Worm (Caenorhabditis elegans) whole organism, L4 larva: ENCODE data around the gene C33D9.10.

Experiments
- F37D6.2 ChIP-seq: sonication (generic microtip); optimal IDR thresholded peaks from 2 replicates; lab custom pipeline; 2016; ENCODE audit warnings: mild to moderate bottlenecking, missing genetic modification characterization, missing compliant biosample characterization
- F44E2.7 ChIP-seq: fragments of 200-800 bp; sonication (Bioruptor generic); IDR thresholded peaks from 2 replicates; pipeline ENCODE4 v2.1.2; 2022; ENCODE audit warnings: missing genetic modification characterization, missing compliant biosample characterization
- F49E8.2 ChIP-seq: sonication (generic microtip); optimal IDR thresholded peaks from 2 replicates; lab custom pipeline; 2016; ENCODE audit warnings: missing compliant biosample characterization, mild to moderate bottlenecking, missing genetic modification characterization, borderline replicate concordance
- T20F7.1 ChIP-seq: fragments of 200-800 bp; sonication (Bioruptor generic); optimal IDR thresholded peaks from 2 replicates; lab custom pipeline; 2018; ENCODE audit warnings: mild to moderate bottlenecking, missing genetic modification characterization, missing compliant biosample characterization
- T26A8.4 ChIP-seq: fragments of 200-800 bp; sonication (Bioruptor generic); IDR thresholded peaks from 2 replicates; pipeline ENCODE4 v1.3.6; 2022; ENCODE audit warnings: missing genetic modification characterization, missing compliant biosample characterization
- Y75B8A.6 ChIP-seq: fragments of 200-800 bp; sonication (Bioruptor generic); IDR thresholded peaks from 2 replicates; pipeline ENCODE4 v1.3.6; 2022; ENCODE audit warnings: missing genetic modification reagents, missing genetic modification characterization, missing compliant biosample characterization
- ZK546.5 ChIP-seq, 2 experiments: sonication (generic microtip); optimal IDR thresholded peaks; 2 replicates each; lab custom pipeline; 2017; ENCODE audit warnings: missing biosample characterization in 2 of 2, missing genetic modification characterization in 2 of 2
- aha-1 ChIP-seq: fragments of 150-350 bp; peaks from one replicate; lab custom pipeline; 2014; ENCODE audit warnings: missing biosample characterization, missing genetic modification characterization
- ceh-28 ChIP-seq: fragments of 150-350 bp; optimal IDR thresholded peaks from 2 replicates; lab custom pipeline; 2014; ENCODE audit warnings: missing biosample characterization, missing genetic modification reagents, missing genetic modification characterization
- ceh-32 ChIP-seq: sonication (generic microtip); optimal IDR thresholded peaks from 2 replicates; lab custom pipeline; 2016; ENCODE audit warnings: mild to moderate bottlenecking, missing genetic modification characterization, missing compliant biosample characterization; ENCODE audit not compliant: poor library complexity
- ctbp-1 ChIP-seq: fragments of 200-800 bp; sonication (Bioruptor generic); IDR thresholded peaks from 2 replicates; pipeline ENCODE4 v1.3.6; 2022; ENCODE audit warnings: missing genetic modification reagents, missing genetic modification characterization, missing compliant biosample characterization
- daf-19 ChIP-seq: fragments of 200-800 bp; sonication (Bioruptor generic); conservative IDR thresholded peaks from 2 replicates; pipeline ENCODE4 v1.3.6; 2022; ENCODE audit warnings: missing genetic modification characterization, missing compliant biosample characterization
- daf-8 ChIP-seq: fragments of 200-800 bp; sonication (Bioruptor generic); IDR thresholded peaks from 2 replicates; pipeline ENCODE4 v1.3.6; 2022; ENCODE audit warnings: missing genetic modification characterization, missing compliant biosample characterization
- dmd-8 ChIP-seq: fragments of 200-800 bp; sonication (Bioruptor generic); IDR thresholded peaks from 2 replicates; pipeline ENCODE4 v1.3.6; 2022; ENCODE audit warnings: missing genetic modification characterization, missing compliant biosample characterization
- dmd-9 ChIP-seq: fragments of 200-800 bp; sonication (Bioruptor generic); IDR thresholded peaks from 2 replicates; pipeline ENCODE4 v1.3.6; 2022; ENCODE audit warnings: missing genetic modification reagents, missing genetic modification characterization, missing compliant biosample characterization
- dpl-1 ChIP-seq: fragments of 150-350 bp; optimal IDR thresholded peaks from 2 replicates; lab custom pipeline; 2014; ENCODE audit warnings: missing biosample characterization, missing genetic modification reagents, missing genetic modification characterization
- dve-1 ChIP-seq: sonication (generic microtip); optimal IDR thresholded peaks from 2 replicates; lab custom pipeline; 2017; ENCODE audit warnings: antibody characterized with exemption, mild to moderate bottlenecking, missing genetic modification characterization, missing compliant biosample characterization; ENCODE audit not compliant: insufficient read depth
- egl-43 ChIP-seq: fragments of 200-800 bp; sonication (Bioruptor generic); IDR thresholded peaks from 2 replicates; pipeline ENCODE4 v1.3.6; 2022; ENCODE audit warnings: missing genetic modification reagents, missing genetic modification characterization, missing compliant biosample characterization
- fos-1 ChIP-seq: fragments of 150-350 bp; optimal IDR thresholded peaks from 2 replicates; lab custom pipeline; 2014; ENCODE audit warnings: missing biosample characterization, missing genetic modification characterization
- hif-1 ChIP-seq, 2 experiments: sonication (generic microtip); optimal IDR thresholded peaks; 2 replicates each; lab custom pipeline; 2016 to 2017; ENCODE audit warnings: missing compliant biosample characterization in 2 of 2, missing genetic modification characterization in 2 of 2, missing genetic modification reagents in 2 of 2, missing genotype in 2 of 2, mild to moderate bottlenecking in 1 of 2
- hlh-11 ChIP-seq: fragments of 200-800 bp; sonication (Bioruptor generic); optimal IDR thresholded peaks from 2 replicates; lab custom pipeline; 2018; ENCODE audit warnings: mild to moderate bottlenecking, missing genetic modification characterization, missing compliant biosample characterization
- hmg-1.1 ChIP-seq: fragments of 200-800 bp; sonication (Bioruptor generic); IDR thresholded peaks from 2 replicates; pipeline ENCODE4 v1.3.6; 2022; ENCODE audit warnings: missing genetic modification reagents, missing genetic modification characterization, missing compliant biosample characterization
- lin-13 ChIP-seq: fragments of 150-350 bp; optimal IDR thresholded peaks from 2 replicates; lab custom pipeline; 2014; ENCODE audit warnings: missing biosample characterization, missing genetic modification reagents, missing genetic modification characterization
- lin-38 ChIP-seq: fragments of 200-800 bp; sonication (Bioruptor generic); IDR thresholded peaks from 2 replicates; pipeline ENCODE4 v1.3.6; 2022; ENCODE audit warnings: missing genetic modification reagents, missing genetic modification characterization, missing compliant biosample characterization
- lir-3 ChIP-seq: sonication (generic microtip); optimal IDR thresholded peaks from 2 replicates; lab custom pipeline; 2016; ENCODE audit warnings: mild to moderate bottlenecking, missing genetic modification characterization, missing compliant biosample characterization
- lsy-2 ChIP-seq, 2 experiments: fragments of 150-350 bp in 1 of 2; sonication (generic microtip) in 1 of 2; optimal IDR thresholded peaks; 2 replicates each; lab custom pipeline; 2014 to 2017; ENCODE audit warnings: missing biosample characterization in 2 of 2, missing genetic modification characterization in 2 of 2
- madf-5 ChIP-seq, 2 experiments: fragments of 200-800 bp; sonication (Bioruptor generic); IDR thresholded peaks; 2 replicates each; pipeline ENCODE4 v1.3.6; 2022; ENCODE audit warnings: missing compliant biosample characterization in 2 of 2, missing genetic modification characterization in 2 of 2
- mdl-1 ChIP-seq, 2 experiments: fragments of 150-350 bp in 1 of 2; sonication (generic microtip) in 1 of 2; optimal IDR thresholded peaks; 2 replicates each; lab custom pipeline; 2014 to 2017; ENCODE audit warnings: missing biosample characterization in 2 of 2, missing genetic modification characterization in 2 of 2
- mep-1 ChIP-seq: fragments of 150-350 bp; sonication (generic microtip); optimal IDR thresholded peaks from 3 replicates; lab custom pipeline; 2014; ENCODE audit warnings: missing biosample characterization, missing genetic modification characterization
- mes-2 ChIP-seq: sonication (generic microtip); optimal IDR thresholded peaks from 2 replicates; lab custom pipeline; 2016; ENCODE audit warnings: missing genotype, mild to moderate bottlenecking, missing genetic modification characterization, missing compliant biosample characterization; ENCODE audit not compliant: poor library complexity, severe bottlenecking
- mxl-3 ChIP-seq: fragments of 200-800 bp; sonication (Bioruptor generic); optimal IDR thresholded peaks from 2 replicates; lab custom pipeline; 2018; ENCODE audit warnings: mild to moderate bottlenecking, missing genetic modification characterization, missing compliant biosample characterization
- nhr-102 ChIP-seq: sonication (generic microtip); optimal IDR thresholded peaks from 2 replicates; lab custom pipeline; 2016; ENCODE audit warnings: mild to moderate bottlenecking, missing genetic modification characterization, moderate library complexity, missing compliant biosample characterization
- nhr-25 ChIP-seq: sonication (generic microtip); optimal IDR thresholded peaks from 2 replicates; lab custom pipeline; 2017; ENCODE audit warnings: missing genetic modification characterization, mild to moderate bottlenecking, missing compliant biosample characterization, antibody characterized with exemption, moderate library complexity, borderline replicate concordance; ENCODE audit not compliant: insufficient read depth
- nhr-28 ChIP-seq: fragments of 150-350 bp; optimal IDR thresholded peaks from 2 replicates; lab custom pipeline; 2014; ENCODE audit warnings: missing biosample characterization, missing genetic modification characterization
- nhr-6 ChIP-seq: fragments of 150-350 bp; optimal IDR thresholded peaks from 2 replicates; lab custom pipeline; 2014; ENCODE audit warnings: missing biosample characterization, missing genetic modification characterization
- php-3 ChIP-seq: fragments of 200-800 bp; sonication (Bioruptor generic); IDR thresholded peaks from 2 replicates; pipeline ENCODE4 v1.3.6; 2022; ENCODE audit warnings: missing genetic modification reagents, missing genetic modification characterization, missing compliant biosample characterization
- pqm-1 ChIP-seq: sonication (generic microtip); optimal IDR thresholded peaks from 2 replicates; lab custom pipeline; 2017; ENCODE audit warnings: missing biosample characterization, missing genetic modification characterization
- snpc-4 ChIP-seq: fragments of 150-350 bp; optimal IDR thresholded peaks from 2 replicates; lab custom pipeline; 2014; ENCODE audit warnings: missing biosample characterization, missing genetic modification characterization
- spr-1 ChIP-seq: sonication (generic microtip); optimal IDR thresholded peaks from 2 replicates; lab custom pipeline; 2016; ENCODE audit warnings: mild to moderate bottlenecking, missing genetic modification characterization, missing compliant biosample characterization
- spr-3 ChIP-seq: fragments of 200-800 bp; sonication (Bioruptor generic); optimal IDR thresholded peaks from 2 replicates; lab custom pipeline; 2018; ENCODE audit warnings: mild to moderate bottlenecking, missing genetic modification characterization, missing compliant biosample characterization
- unc-130 ChIP-seq: sonication (generic microtip); optimal IDR thresholded peaks from 2 replicates; lab custom pipeline; 2016; ENCODE audit warnings: missing genetic modification reagents, missing genetic modification characterization, missing compliant biosample characterization
- vab-7 ChIP-seq: fragments of 200-800 bp; sonication (Bioruptor generic); IDR thresholded peaks from 2 replicates; pipeline ENCODE4 v1.3.6; 2022; ENCODE audit warnings: missing genetic modification reagents, missing genetic modification characterization, missing compliant biosample characterization
- zfp-3 ChIP-seq: fragments of 200-800 bp; sonication (Bioruptor generic); conservative IDR thresholded peaks from 2 replicates; pipeline ENCODE4 v1.3.6; 2022; ENCODE audit warnings: missing genetic modification reagents, missing genetic modification characterization, missing compliant biosample characterization

Gene C33D9.10

ce11 chrIV:8743654-8744332 is 44.2 kb downstream of the C33D9.10 start, which contains the start of gene F21D5.7 (continued):
- TF ChIP-seq madf-5 (GFP tag; IDR thresholded peaks at IDR 0.05; lab: Robert Waterston, UW) = no peak
- TF ChIP-seq dpl-1 = peak; percentile 86
- peak in 1 of 2 experiments; percentile 44 for TF ChIP-seq hif-1 (tag; optimal IDR thresholded peaks at IDR 0.05; lab: Kevin White, UChicago)
- peak; percentile 91 for TF ChIP-seq dve-1 (tag; lab: Kevin White, UChicago)
- no peak for TF ChIP-seq F49E8.2
- peak; percentile 76 for TF ChIP-seq aha-1 (tag; lab: Kevin White, UChicago)
- peak; percentile 15 for TF ChIP-seq mxl-3 (GFP tag; lab: Kevin White, UChicago)
- TF ChIP-seq lin-13 = peak; percentile 35
- TF ChIP-seq T20F7.1 (GFP tag; lab: Kevin White, UChicago) = peak; percentile 86
- peak; percentile 94; the same call in 1 of the 2 replicates for TF ChIP-seq T26A8.4 (GFP tag; lab: Robert Waterston, UW)
- TF ChIP-seq nhr-102 (tag; lab: Kevin White, UChicago) = peak; percentile 74
- peak; percentile 77 for TF ChIP-seq lin-38 (GFP tag; lab: Robert Waterston, UW)
- TF ChIP-seq mes-2 (tag; lab: Kevin White, UChicago) = peak; percentile 76
- TF ChIP-seq nhr-6 (tag; lab: Kevin White, UChicago) = peak; percentile 46
- peak; percentile 18 for TF ChIP-seq unc-130 (GFP tag; lab: Kevin White, UChicago)
- peak; percentile 24; the same call in 1 of the 2 replicates for TF ChIP-seq ctbp-1 (GFP tag; lab: Robert Waterston, UW)
- TF ChIP-seq Y75B8A.6 (GFP tag; lab: Robert Waterston, UW) = no peak
- peak; percentile 33 for TF ChIP-seq ceh-28 (tag; lab: Kevin White, UChicago)
- no peak for TF ChIP-seq daf-8 (GFP tag; lab: Robert Waterston, UW)
- TF ChIP-seq hmg-1.1 (GFP tag; lab: Robert Waterston, UW) = peak; percentile 34; the same call in 1 of the 2 replicates
- no peak for TF ChIP-seq snpc-4 (tag; lab: Kevin White, UChicago)
- no peak for TF ChIP-seq ceh-32 (tag; lab: Kevin White, UChicago)
- TF ChIP-seq ZK546.5 (tag; optimal IDR thresholded peaks at IDR 0.05; lab: Kevin White, UChicago) = no peak
- peak; percentile 80 for TF ChIP-seq php-3 (GFP tag; lab: Robert Waterston, UW)
- no peak for TF ChIP-seq daf-19
- no peak for TF ChIP-seq lir-3 (tag; lab: Kevin White, UChicago)
- TF ChIP-seq hlh-11 = peak; percentile 84
- TF ChIP-seq mep-1 (tag; lab: Kevin White, UChicago) = peak; percentile 80
- TF ChIP-seq pqm-1 = no peak
- TF ChIP-seq F44E2.7 (GFP tag; lab: Robert Waterston, UW) = no peak
- TF ChIP-seq F37D6.2 (tag; lab: Kevin White, UChicago) = peak; percentile 22
- TF ChIP-seq egl-43 (GFP tag; lab: Robert Waterston, UW) = no peak
- no peak for TF ChIP-seq dmd-8 (GFP tag; lab: Robert Waterston, UW)
- TF ChIP-seq spr-1 (tag; lab: Kevin White, UChicago) = peak; percentile 46
- TF ChIP-seq vab-7 (GFP tag; lab: Robert Waterston, UW) = no peak
- TF ChIP-seq mdl-1 (tag; optimal IDR thresholded peaks at IDR 0.05; lab: Kevin White, UChicago) = peak in 1 of 2 experiments; percentile 51
- TF ChIP-seq zfp-3 (GFP tag; lab: Robert Waterston, UW) = peak; percentile 35; the same call in 1 of the 2 replicates
- no peak for TF ChIP-seq spr-3
- TF ChIP-seq fos-1 = no peak
- TF ChIP-seq nhr-25 (tag; lab: Kevin White, UChicago) = no peak
- TF ChIP-seq lsy-2 (tag; optimal IDR thresholded peaks at IDR 0.05; lab: Kevin White, UChicago) = peak in 1 of 2 experiments; percentile 90
- peak; percentile 56 for TF ChIP-seq nhr-28 (tag; lab: Kevin White, UChicago)
- TF ChIP-seq dmd-9 (GFP tag; lab: Robert Waterston, UW) = no peak
- TF ChIP-seq, all 104 proteins: peak for 37
